Worm (Caenorhabditis elegans): Measurements from ENCODE around the gene mca-3.

Gene mca-3

ce11 chrIV:3055320-3055719 is 77.6 kb downstream of the mca-3 start:
- TF ChIP-seq pha-4 (tag; optimal IDR thresholded peaks at IDR 0.05) (peak; percentile 38), lin-15B (tag; optimal IDR thresholded peaks at IDR 0.05) (peak; percentile 57), ZK546.5 (tag; optimal IDR thresholded peaks at IDR 0.05) (no peak)

ce11 chrIV:3053428-3053827 is 79.5 kb downstream of the mca-3 start, which contains the start of gene ivph-3:
ivph-3 (plus strand) TSS chrIV:3053728.
- no peak for TF ChIP-seq unc-62 (GFP tag; optimal IDR thresholded peaks at IDR 0.05)
- no peak for TF ChIP-seq nhr-76 (tag; optimal IDR thresholded peaks at IDR 0.05)
- TF ChIP-seq eor-1 (tag; optimal IDR thresholded peaks at IDR 0.05), result no peak
- TF ChIP-seq nhr-23 (tag; optimal IDR thresholded peaks at IDR 0.05), result no peak
- TF ChIP-seq nfya-1 (tag; optimal IDR thresholded peaks at IDR 0.05; ENCODE audit: insufficient read depth), result no peak
- TF ChIP-seq lsy-12 (tag; optimal IDR thresholded peaks at IDR 0.05), result no peak
- no peak for TF ChIP-seq ceh-9 (tag; optimal IDR thresholded peaks at IDR 0.05)
- no peak for TF ChIP-seq ceh-16 (tag; optimal IDR thresholded peaks at IDR 0.05)
- no peak for TF ChIP-seq lin-15B (tag; optimal IDR thresholded peaks at IDR 0.05)
